Worm (Caenorhabditis elegans) whole organism, young adult: ENCODE results near the gene C55A1.4.
A peak's percentile ranks its signal among the peaks of the same experiment; 100 is the strongest.
"Not testable (repeated sequence)": the region's sequence is repeated elsewhere in the genome, so short reads cannot be mapped to it uniquely, and the experiment has no call there.

Experiments used
- B0019.2 ChIP-seq: fragments of 200-800 bp; sonication (Bioruptor generic); conservative IDR thresholded peaks from 2 replicates; pipeline ENCODE4 v1.3.6; 2022; ENCODE audit warnings: missing genetic modification reagents, missing genetic modification characterization, missing compliant biosample characterization
- B0261.1 ChIP-seq: sonication (generic microtip); optimal IDR thresholded peaks from 2 replicates; lab custom pipeline; 2016; ENCODE audit warnings: mild to moderate bottlenecking, missing genetic modification characterization, moderate library complexity, missing compliant biosample characterization
- F22D6.2 ChIP-seq: sonication (generic microtip); optimal IDR thresholded peaks from 2 replicates; lab custom pipeline; 2016; ENCODE audit warnings: mild to moderate bottlenecking, missing genetic modification characterization, missing compliant biosample characterization
- F23B12.7 ChIP-seq: sonication (generic microtip); optimal IDR thresholded peaks from 2 replicates; lab custom pipeline; 2017; ENCODE audit warnings: missing genetic modification characterization, mild to moderate bottlenecking, missing compliant biosample characterization, antibody characterized with exemption, moderate library complexity; ENCODE audit not compliant: insufficient read depth
- F37B4.10 ChIP-seq: fragments of 200-800 bp; sonication (Bioruptor generic); IDR thresholded peaks from 2 replicates; pipeline ENCODE4 v1.3.6; 2022; ENCODE audit warnings: missing genetic modification characterization, missing compliant biosample characterization
- F55B11.4 ChIP-seq: sonication (generic microtip); optimal IDR thresholded peaks from 2 replicates; lab custom pipeline; 2016; ENCODE audit warnings: missing compliant biosample characterization, missing genetic modification characterization, borderline replicate concordance; ENCODE audit not compliant: insufficient read depth
- T07F8.4 ChIP-seq: sonication (generic microtip); optimal IDR thresholded peaks from 2 replicates; lab custom pipeline; 2016; ENCODE audit warnings: mild to moderate bottlenecking, missing genetic modification characterization, moderate library complexity, missing compliant biosample characterization
- Y53F4B.3 ChIP-seq: fragments of 200-800 bp; sonication (Bioruptor generic); IDR thresholded peaks from 2 replicates; pipeline ENCODE4 v1.3.6; 2022; ENCODE audit warnings: missing genetic modification reagents, missing genetic modification characterization, missing compliant biosample characterization
- aptf-2 ChIP-seq: fragments of 200-800 bp; sonication (Bioruptor generic); conservative IDR thresholded peaks from 2 replicates; pipeline ENCODE4 v1.3.6; 2022; ENCODE audit warnings: missing genetic modification reagents, missing genetic modification characterization, missing compliant biosample characterization
- atf-7 ChIP-seq: sonication (generic microtip); optimal IDR thresholded peaks from 2 replicates; lab custom pipeline; 2017; ENCODE audit warnings: mild to moderate bottlenecking, missing genetic modification characterization, missing compliant biosample characterization
- attf-5 ChIP-seq: fragments of 200-800 bp; sonication (Bioruptor generic); optimal IDR thresholded peaks from 2 replicates; lab custom pipeline; 2018; ENCODE audit warnings: mild to moderate bottlenecking, missing genetic modification characterization, missing compliant biosample characterization
- attf-6 ChIP-seq: fragments of 200-800 bp; sonication (Bioruptor generic); IDR thresholded peaks from 2 replicates; pipeline ENCODE4 v1.3.6; 2022; ENCODE audit warnings: missing genetic modification reagents, missing genetic modification characterization, missing compliant biosample characterization
- bed-1 ChIP-seq: fragments of 200-800 bp; sonication (Bioruptor generic); IDR thresholded peaks from 2 replicates; pipeline ENCODE4 v1.3.6; 2022; ENCODE audit warnings: missing genetic modification reagents, missing genetic modification characterization, missing compliant biosample characterization
- ceh-100 ChIP-seq: fragments of 200-800 bp; sonication (Bioruptor generic); IDR thresholded peaks from 2 replicates; pipeline ENCODE4 v1.3.6; 2022; ENCODE audit warnings: missing genetic modification reagents, missing genetic modification characterization, missing compliant biosample characterization
- efl-1 ChIP-seq: fragments of 150-350 bp; optimal IDR thresholded peaks from 2 replicates; lab custom pipeline; 2014; ENCODE audit warnings: missing biosample characterization, missing genetic modification reagents, missing genetic modification characterization
- egl-18 ChIP-seq: fragments of 200-800 bp; sonication (Bioruptor generic); IDR thresholded peaks from 2 replicates; pipeline ENCODE4 v1.3.6; 2022; ENCODE audit warnings: missing genetic modification reagents, missing genetic modification characterization, missing compliant biosample characterization
- egl-44 ChIP-seq: fragments of 200-800 bp; sonication (Bioruptor generic); IDR thresholded peaks from 2 replicates; pipeline ENCODE4 v1.3.6; 2022; ENCODE audit warnings: missing genetic modification reagents, missing genetic modification characterization, missing compliant biosample characterization
- him-1 ChIP-seq: sonication (generic microtip); optimal IDR thresholded peaks from 2 replicates; lab custom pipeline; 2016; ENCODE audit warnings: missing genotype, missing genetic modification reagents, missing genetic modification characterization, missing compliant biosample characterization
- hlh-12 ChIP-seq: sonication (generic microtip); optimal IDR thresholded peaks from 2 replicates; lab custom pipeline; 2016; ENCODE audit warnings: missing genetic modification characterization, missing compliant biosample characterization
- hmg-1.2 ChIP-seq: fragments of 200-800 bp; sonication (Bioruptor generic); IDR thresholded peaks from 2 replicates; pipeline ENCODE4 v1.3.6; 2022; ENCODE audit warnings: missing genetic modification reagents, missing genetic modification characterization, missing compliant biosample characterization
- let-526 ChIP-seq: fragments of 200-800 bp; sonication (Bioruptor generic); IDR thresholded peaks from 2 replicates; pipeline ENCODE4 v1.3.6; 2022; ENCODE audit warnings: missing genetic modification reagents, missing genetic modification characterization, missing compliant biosample characterization
- nhr-179 ChIP-seq: sonication (generic microtip); optimal IDR thresholded peaks from 2 replicates; lab custom pipeline; 2016; ENCODE audit warnings: mild to moderate bottlenecking, missing genetic modification characterization, missing compliant biosample characterization
- pbrm-1 ChIP-seq: fragments of 200-800 bp; sonication (Bioruptor generic); IDR thresholded peaks from 2 replicates; pipeline ENCODE4 v1.3.6; 2022; ENCODE audit warnings: missing genetic modification reagents, missing genetic modification characterization, missing compliant biosample characterization
- rcor-1 ChIP-seq: fragments of 200-800 bp; sonication (Bioruptor generic); IDR thresholded peaks from 2 replicates; pipeline ENCODE4 v1.3.6; 2022; ENCODE audit warnings: missing genetic modification reagents, missing genetic modification characterization, missing compliant biosample characterization
- rpc-1 ChIP-seq, 2 experiments: fragments of 150-350 bp in 1 of 2; sonication (generic microtip) in 1 of 2; optimal IDR thresholded peaks; 2 replicates each; lab custom pipeline; 2014 to 2018; ENCODE audit warnings: missing biosample characterization in 1 of 2, missing genetic modification characterization in 1 of 2, missing genetic modification reagents in 1 of 2, missing genotype in 1 of 2
- sea-2 ChIP-seq: fragments of 200-800 bp; sonication (Bioruptor generic); IDR thresholded peaks from 2 replicates; pipeline ENCODE4 v1.3.6; 2022; ENCODE audit warnings: missing genetic modification characterization, missing compliant biosample characterization
- snpc-1.1 ChIP-seq: sonication (generic microtip); optimal IDR thresholded peaks from 2 replicates; lab custom pipeline; 2017; ENCODE audit warnings: missing genetic modification characterization, mild to moderate bottlenecking, missing compliant biosample characterization, antibody characterized with exemption, moderate library complexity, missing genotype, missing genetic modification reagents; ENCODE audit not compliant: insufficient read depth
- tbx-9 ChIP-seq: sonication (generic microtip); optimal IDR thresholded peaks from 2 replicates; lab custom pipeline; 2016; ENCODE audit warnings: borderline replicate concordance, missing genetic modification characterization, inconsistent platforms, missing compliant biosample characterization
- zfh-2 ChIP-seq: fragments of 200-800 bp; sonication (Bioruptor generic); conservative IDR thresholded peaks from 2 replicates; pipeline ENCODE4 v1.3.6; 2022; ENCODE audit warnings: missing genetic modification reagents, missing genetic modification characterization, missing compliant biosample characterization
- ztf-25 ChIP-seq: fragments of 200-800 bp; sonication (Bioruptor generic); IDR thresholded peaks from 2 replicates; pipeline ENCODE4 v1.3.6; 2022; ENCODE audit warnings: missing genetic modification reagents, missing genetic modification characterization, missing compliant biosample characterization
- ztf-28 ChIP-seq: fragments of 200-800 bp; sonication (Bioruptor generic); IDR thresholded peaks from 2 replicates; pipeline ENCODE4 v1.3.6; 2022; ENCODE audit warnings: missing genetic modification reagents, missing genetic modification characterization, missing compliant biosample characterization
- ztf-3 ChIP-seq: fragments of 200-800 bp; sonication (Bioruptor generic); optimal IDR thresholded peaks from 2 replicates; lab custom pipeline; 2018; ENCODE audit warnings: mild to moderate bottlenecking, missing genetic modification characterization, missing compliant biosample characterization

C55A1.4 gene

DNA sequence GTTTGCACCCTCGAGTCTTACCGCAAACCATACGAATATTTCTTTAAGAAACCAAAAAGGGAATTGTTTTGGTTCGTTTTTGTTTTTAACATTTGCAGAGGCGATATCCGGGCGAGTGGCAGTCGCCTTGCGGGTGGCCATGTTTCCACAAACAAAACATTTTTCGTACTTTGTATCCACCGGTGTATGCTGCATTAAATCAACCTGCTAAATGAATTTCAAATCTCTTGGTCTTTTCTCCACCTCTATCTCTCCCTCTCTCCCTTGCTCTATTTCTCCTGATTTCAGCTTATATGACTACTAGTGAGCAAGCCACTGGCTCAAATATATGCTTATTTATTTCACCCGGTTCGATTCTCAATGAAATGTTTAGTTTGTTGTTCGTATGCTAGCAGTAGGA is 34.1 kb upstream of the C55A1.4 start, which contains the start of gene nhr-52:
nhr-52 (plus strand) TSS at position 301 of the 400 bp plus-strand sequence.
- TF ChIP-seq ztf-3 (GFP tag; lab: Kevin White, UChicago) (no peak), ztf-25 (no peak), ztf-28 (GFP tag; lab: Robert Waterston, UW) (no peak), let-526 (no peak), ceh-100 (GFP tag; lab: Robert Waterston, UW) (no peak), snpc-1.1 (tag; lab: Kevin White, UChicago) (no peak), attf-6 (GFP tag; lab: Robert Waterston, UW) (no peak)

- peak; percentile 72 for TF ChIP-seq zfh-2
- TF ChIP-seq hlh-12 (tag; lab: Kevin White, UChicago) = no peak
- 0 out of 2 replicates have a peak, but pooled peaks have one; percentile 71 for TF ChIP-seq bed-1 (GFP tag; lab: Robert Waterston, UW)
- TF ChIP-seq him-1 (tag; lab: Kevin White, UChicago) = no peak
- TF ChIP-seq, all 124 proteins: peak for 2
Measured at ce11 chrV:15674899-15675298, 31.8 kb upstream of the C55A1.4 start.

DNA sequence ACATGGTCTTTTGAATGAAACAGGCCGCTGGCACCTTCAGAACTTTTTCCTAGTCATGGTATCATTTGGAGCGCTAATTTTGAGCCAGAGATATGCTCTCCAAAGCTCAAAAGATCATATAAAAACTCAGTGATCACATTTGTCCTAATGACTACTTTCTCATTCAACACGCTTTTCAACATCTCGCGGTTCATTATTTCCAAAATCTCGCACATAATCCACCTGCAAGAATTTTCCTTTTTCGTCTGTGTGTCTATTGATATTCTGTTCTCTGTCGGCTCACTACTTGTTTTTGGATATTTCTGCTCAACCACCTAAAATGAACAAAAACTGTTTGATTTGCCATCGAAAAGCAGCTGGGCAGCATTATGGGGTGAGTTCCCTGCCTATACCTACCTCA is 30.6 kb upstream of the C55A1.4 start, which contains the start of gene nhr-51:
nhr-51 (plus strand) TSS at position 301 of the 400 bp plus-strand sequence.
- TF ChIP-seq rcor-1 (no peak), atf-7 (tag; lab: Kevin White, UChicago) (no peak), attf-5 (GFP tag; lab: Kevin White, UChicago) (no peak), F55B11.4 (no peak), nhr-179 (tag; lab: Kevin White, UChicago) (no peak), F22D6.2 (no peak), Y53F4B.3 (no peak)

DNA sequence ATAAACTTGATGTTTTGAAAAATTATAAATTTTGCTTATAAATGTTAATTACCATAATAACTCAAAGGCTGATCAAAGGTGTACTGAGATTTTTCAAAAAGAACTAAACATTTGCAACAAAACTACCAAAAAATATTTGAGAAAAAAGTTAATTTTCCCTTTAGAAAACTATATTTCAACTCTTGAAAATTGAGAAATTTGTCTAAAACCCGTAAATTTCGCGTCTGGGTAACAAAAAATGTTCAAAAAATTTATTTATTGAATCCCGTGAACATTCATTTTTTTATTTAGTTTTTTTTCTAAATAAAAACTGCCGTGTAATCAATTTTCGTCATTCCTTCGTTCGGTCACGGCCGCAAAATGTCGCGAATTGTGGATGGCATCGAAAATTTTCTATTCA is 27.0 kb upstream of the C55A1.4 start, which contains the start of gene K06B4.15:
K06B4.15 (plus strand) TSS at position 301 of the 400 bp plus-strand sequence.
- not testable (repeated sequence) for TF ChIP-seq zfh-2; pbrm-1 (GFP tag; lab: Robert Waterston, UW); B0261.1 (tag; lab: Kevin White, UChicago)

DNA sequence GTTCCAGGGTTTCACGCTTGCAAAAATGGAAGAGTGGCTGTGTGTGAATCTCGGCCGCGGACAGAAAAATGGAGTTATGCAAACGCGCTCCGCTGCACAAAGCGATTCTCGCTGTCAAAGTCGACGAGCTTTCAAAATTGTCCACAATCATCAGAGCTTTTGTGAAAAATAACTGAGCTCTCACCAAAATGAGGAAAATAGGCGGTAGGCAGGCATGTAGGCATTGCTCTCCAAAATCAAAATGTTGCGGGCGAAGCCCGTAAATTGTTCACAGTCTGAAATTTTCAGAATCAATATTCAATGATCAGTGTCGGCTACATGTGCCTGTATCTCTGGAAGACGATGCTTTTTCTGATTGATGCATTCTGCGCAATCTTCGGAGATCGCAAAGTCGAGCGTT is 25.8 kb upstream of the C55A1.4 start, which contains the start of gene K06B4.4:
K06B4.4 (plus strand) TSS at position 301 of the 400 bp plus-strand sequence.
- TF ChIP-seq F23B12.7 = no peak
- no peak for TF ChIP-seq aptf-2 (GFP tag; lab: Robert Waterston, UW)
- TF ChIP-seq B0019.2 (GFP tag; lab: Robert Waterston, UW) = no peak
- TF ChIP-seq let-526 = no peak
- no peak for TF ChIP-seq F37B4.10 (GFP tag; lab: Robert Waterston, UW)
- TF ChIP-seq egl-18 (GFP tag; lab: Robert Waterston, UW) = no peak
- TF ChIP-seq efl-1 (GFP tag; lab: Kevin White, UChicago) = no peak
- no peak for TF ChIP-seq hmg-1.2
- TF ChIP-seq tbx-9 (tag; lab: Kevin White, UChicago) = no peak
- TF ChIP-seq T07F8.4 = no peak
- TF ChIP-seq nhr-179 (tag; lab: Kevin White, UChicago) = no peak
- no peak for TF ChIP-seq egl-44 (GFP tag; lab: Robert Waterston, UW)
- no peak for TF ChIP-seq sea-2

DNA sequence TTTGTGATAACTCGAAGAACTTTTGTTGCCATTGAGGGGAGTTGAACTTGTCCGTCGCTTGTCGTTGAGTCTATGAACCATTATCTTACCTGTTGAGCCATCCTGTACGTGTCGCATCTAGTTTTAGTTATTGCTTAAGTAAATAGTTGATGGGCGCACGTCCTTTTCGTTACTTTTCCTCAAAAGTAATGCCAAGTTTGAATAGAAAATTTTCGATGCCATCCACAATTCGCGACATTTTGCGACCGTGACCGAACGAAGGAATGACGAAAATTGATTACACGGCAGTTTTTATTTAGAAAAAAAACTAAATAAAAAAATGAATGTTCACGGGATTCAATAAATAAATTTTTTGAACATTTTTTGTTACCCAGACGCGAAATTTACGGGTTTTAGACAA is 25.1 kb upstream of the C55A1.4 start, which contains the start of gene F53E4.1:
F53E4.1 (minus strand) TSS at position 101 of the 400 bp plus-strand sequence.
- TF ChIP-seq rpc-1 (optimal IDR thresholded peaks at IDR 0.05; lab: Kevin White, UChicago) = not testable (repeated sequence)
- TF ChIP-seq rpc-1 (tag; optimal IDR thresholded peaks at IDR 0.05; lab: Kevin White, UChicago) = peak; percentile 12
